Fruit fly (Drosophila melanogaster): ENCODE results near the gene Rnb.

Gene Rnb

DNA sequence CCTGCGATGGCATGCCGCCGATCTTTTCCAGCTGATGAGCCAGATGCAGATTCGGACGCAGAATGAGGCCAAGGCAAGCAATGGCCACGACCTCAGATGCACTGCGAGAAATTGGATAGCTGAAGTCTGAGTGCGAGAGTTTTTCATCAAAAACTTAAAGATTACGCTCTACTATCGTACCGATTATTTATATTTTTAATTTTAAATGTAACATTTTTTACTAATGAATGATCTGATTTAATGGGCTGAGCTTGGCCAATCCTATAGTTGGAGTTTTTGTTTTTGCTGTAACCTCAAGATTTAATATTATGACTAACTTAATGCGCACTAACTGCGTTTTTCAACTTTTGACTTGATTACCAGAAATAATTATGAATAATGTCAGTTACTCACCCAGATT, 36.9 kb downstream of the Rnb start:
- no peak for TF ChIP-seq Dll (optimal IDR thresholded peaks at IDR 0.05)

dm6 chr3R:29761569-29761968, 37.6 kb downstream of the Rnb start:
- TF ChIP-seq psq (optimal IDR thresholded peaks at IDR 0.05), result no peak
- no peak for TF ChIP-seq Dll (optimal IDR thresholded peaks at IDR 0.05)
- no peak for TF ChIP-seq pan (optimal IDR thresholded peaks at IDR 0.05)
- no peak for TF ChIP-seq CG8478 (optimal IDR thresholded peaks at IDR 0.05)
- no peak for TF ChIP-seq usp (GFP tag; optimal IDR thresholded peaks at IDR 0.05)

- TF ChIP-seq EcR (GFP tag; optimal IDR thresholded peaks at IDR 0.05) (no peak), usp (GFP tag; optimal IDR thresholded peaks at IDR 0.05) (no peak), Dll (optimal IDR thresholded peaks at IDR 0.05) (no peak), CG8478 (optimal IDR thresholded peaks at IDR 0.05) (no peak), psq (optimal IDR thresholded peaks at IDR 0.05) (no peak), pan (optimal IDR thresholded peaks at IDR 0.05) (no peak)
Measured at dm6 chr3R:29760042-29760441, 39.1 kb downstream of the Rnb start.

- TF ChIP-seq Dll (optimal IDR thresholded peaks at IDR 0.05) (no peak), pan (optimal IDR thresholded peaks at IDR 0.05) (no peak), usp (GFP tag; optimal IDR thresholded peaks at IDR 0.05) (no peak), psq (optimal IDR thresholded peaks at IDR 0.05) (no peak), EcR (GFP tag; optimal IDR thresholded peaks at IDR 0.05) (no peak), CG8478 (optimal IDR thresholded peaks at IDR 0.05) (no peak)
Measured at dm6 chr3R:29758734-29759131, 40.4 kb downstream of the Rnb start.

- TF ChIP-seq EcR (GFP tag; optimal IDR thresholded peaks at IDR 0.05), result no peak
- no peak for TF ChIP-seq Dll (optimal IDR thresholded peaks at IDR 0.05)
- no peak for TF ChIP-seq psq (optimal IDR thresholded peaks at IDR 0.05)
- TF ChIP-seq pan (optimal IDR thresholded peaks at IDR 0.05), result no peak
- no peak for TF ChIP-seq usp (GFP tag; optimal IDR thresholded peaks at IDR 0.05)
- no peak for TF ChIP-seq CG8478 (optimal IDR thresholded peaks at IDR 0.05)
Measured at dm6 chr3R:29758129-29758733, 40.9 kb downstream of the Rnb start.

- TF ChIP-seq psq (optimal IDR thresholded peaks at IDR 0.05) (no peak), usp (GFP tag; optimal IDR thresholded peaks at IDR 0.05) (no peak), pan (optimal IDR thresholded peaks at IDR 0.05) (no peak), EcR (GFP tag; optimal IDR thresholded peaks at IDR 0.05) (no peak), Dll (optimal IDR thresholded peaks at IDR 0.05) (no peak), CG8478 (optimal IDR thresholded peaks at IDR 0.05) (no peak)
Measured at dm6 chr3R:29757681-29758080, 41.5 kb downstream of the Rnb start.

dm6 chr3R:29757226-29757625, 41.9 kb downstream of the Rnb start:
- no peak for TF ChIP-seq pan (optimal IDR thresholded peaks at IDR 0.05)
- no peak for TF ChIP-seq psq (optimal IDR thresholded peaks at IDR 0.05)
- TF ChIP-seq usp (GFP tag; optimal IDR thresholded peaks at IDR 0.05), result no peak
- TF ChIP-seq EcR (GFP tag; optimal IDR thresholded peaks at IDR 0.05), result no peak
- TF ChIP-seq Dll (optimal IDR thresholded peaks at IDR 0.05), result no peak

DNA sequence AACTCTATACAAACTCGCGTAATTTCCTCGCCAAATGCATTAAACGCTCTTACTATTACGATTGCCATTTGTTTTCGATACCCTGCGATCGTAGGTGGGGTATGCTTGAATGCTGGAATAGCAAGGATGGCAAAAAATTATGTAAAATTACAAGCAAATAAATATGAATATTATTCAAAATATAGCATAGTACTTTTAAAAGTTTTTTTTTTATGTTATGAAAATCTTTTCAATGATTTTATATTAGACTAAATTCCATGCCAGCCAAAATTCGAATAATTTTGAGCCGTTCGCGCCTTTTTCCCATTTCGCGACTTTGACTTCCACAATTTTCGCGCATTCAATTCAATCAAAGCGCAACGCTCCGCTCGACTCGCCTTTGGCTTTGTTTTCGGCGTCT, 43.0 kb downstream of the Rnb start:
- TF ChIP-seq pan (optimal IDR thresholded peaks at IDR 0.05) (no peak), CG8478 (optimal IDR thresholded peaks at IDR 0.05) (no peak), usp (GFP tag; optimal IDR thresholded peaks at IDR 0.05) (no peak), Dll (optimal IDR thresholded peaks at IDR 0.05) (no peak), EcR (GFP tag; optimal IDR thresholded peaks at IDR 0.05) (no peak), psq (optimal IDR thresholded peaks at IDR 0.05) (no peak)

DNA sequence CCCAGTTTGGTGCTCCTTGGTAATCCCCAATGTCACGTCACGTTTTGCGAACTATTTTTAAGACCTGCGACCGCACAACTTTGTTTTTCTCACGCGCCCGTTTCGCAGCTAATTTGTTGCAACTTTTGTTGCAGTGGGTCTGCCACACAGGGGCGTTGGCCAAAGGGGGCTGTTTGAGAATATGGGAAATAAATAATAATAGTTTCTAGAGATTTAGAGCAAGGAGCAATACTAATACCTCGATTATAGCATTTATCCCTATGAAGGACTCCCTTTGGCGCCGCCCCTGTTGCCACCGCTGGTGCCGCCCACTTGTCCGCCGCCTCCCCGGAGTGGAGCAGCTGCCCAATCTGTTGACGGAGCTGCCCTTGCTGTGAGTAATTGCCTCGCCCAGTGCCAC, 43.9 kb downstream of the Rnb start:
- no peak for TF ChIP-seq EcR (GFP tag; optimal IDR thresholded peaks at IDR 0.05)
- TF ChIP-seq usp (GFP tag; optimal IDR thresholded peaks at IDR 0.05), result no peak
- TF ChIP-seq psq (optimal IDR thresholded peaks at IDR 0.05), result no peak
- TF ChIP-seq pan (optimal IDR thresholded peaks at IDR 0.05), result no peak
- TF ChIP-seq CG8478 (optimal IDR thresholded peaks at IDR 0.05), result no peak
- TF ChIP-seq Dll (optimal IDR thresholded peaks at IDR 0.05), result no peak

DNA sequence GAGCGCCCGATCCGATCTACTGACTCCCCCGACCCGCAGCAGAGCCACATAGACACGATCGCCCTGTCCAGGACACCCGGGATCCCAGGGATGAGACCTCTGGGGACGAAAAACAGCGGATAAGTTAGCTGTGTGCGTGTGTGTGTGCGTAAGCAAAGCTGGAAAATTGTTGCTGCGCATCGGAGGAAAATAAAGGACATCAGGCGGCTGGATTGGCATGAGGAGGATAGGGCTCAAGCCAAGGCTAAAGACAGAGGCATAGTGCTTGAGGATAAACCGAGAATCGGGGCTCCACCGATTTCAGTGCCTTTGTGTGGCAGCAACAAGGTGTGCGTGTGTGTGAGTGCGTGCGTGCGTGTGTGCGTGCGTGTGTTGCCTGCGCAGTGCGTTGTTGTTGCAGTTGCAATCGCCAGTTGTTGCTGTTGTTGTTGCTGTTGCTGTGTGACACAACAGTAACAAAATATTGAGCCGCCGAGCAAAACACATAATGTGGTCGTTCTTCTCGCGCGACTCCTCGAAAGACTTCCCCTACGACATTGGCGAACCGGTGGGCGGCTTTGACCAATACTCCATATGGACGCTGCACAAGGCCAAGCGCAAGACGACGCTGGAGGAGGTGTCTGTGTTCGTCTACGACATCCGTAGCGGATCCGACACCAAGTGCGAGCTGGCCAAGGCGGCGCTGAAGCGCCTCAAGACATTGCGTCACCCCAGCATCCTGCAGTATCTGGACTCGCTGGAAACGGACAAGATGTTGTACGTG, 49.7 kb downstream of the Rnb start:
- TF ChIP-seq EcR (GFP tag; optimal IDR thresholded peaks at IDR 0.05) (no peak), Dll (optimal IDR thresholded peaks at IDR 0.05) (no peak), usp (GFP tag; optimal IDR thresholded peaks at IDR 0.05) (no peak), CG8478 (optimal IDR thresholded peaks at IDR 0.05) (no peak), pan (optimal IDR thresholded peaks at IDR 0.05) (no peak), psq (optimal IDR thresholded peaks at IDR 0.05) (no peak)

DNA sequence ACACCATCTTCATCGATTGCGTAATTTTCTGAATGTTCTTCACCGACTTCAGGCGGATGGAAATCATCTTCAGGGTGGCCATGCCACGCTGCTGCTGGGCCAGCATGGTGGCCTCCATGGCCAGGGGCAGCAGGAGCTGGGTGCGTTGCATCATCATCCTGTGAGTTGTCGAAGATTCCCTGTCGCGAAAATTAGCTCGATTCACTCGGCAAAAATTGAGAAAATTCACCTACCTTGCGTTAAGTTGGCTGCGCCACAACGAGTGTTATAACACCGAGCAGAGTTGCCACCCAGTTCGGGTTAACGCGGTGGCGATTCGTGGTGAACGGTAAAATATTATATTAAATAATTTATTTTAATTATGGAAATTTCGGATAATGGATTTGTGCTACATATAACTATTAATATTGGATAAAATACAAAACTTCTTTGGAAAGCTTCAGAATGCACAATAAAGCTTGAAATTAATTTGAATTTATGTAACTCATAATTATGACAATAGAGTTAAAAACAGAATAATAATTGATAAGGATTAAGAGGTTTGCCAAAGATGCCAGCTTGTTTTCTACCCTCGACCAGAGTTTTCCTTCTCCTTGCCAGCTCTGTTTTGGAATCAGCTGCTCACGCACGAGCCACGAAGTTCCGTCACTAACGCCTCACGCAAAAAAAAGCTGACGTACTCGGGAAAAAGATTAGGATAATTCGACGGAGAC, 50.4 kb downstream of the Rnb start, which contains the start of the genes ATPsyngamma and yata:
ATPsyngamma (minus strand) TSS at position 573 of the 713 bp plus-strand sequence.
yata (plus strand) TSS at position 629 of the 713 bp plus-strand sequence.
- no peak for TF ChIP-seq usp (GFP tag; optimal IDR thresholded peaks at IDR 0.05)
- TF ChIP-seq EcR (GFP tag; optimal IDR thresholded peaks at IDR 0.05), result no peak
- no peak for TF ChIP-seq psq (optimal IDR thresholded peaks at IDR 0.05)
- TF ChIP-seq CG8478 (optimal IDR thresholded peaks at IDR 0.05), result no peak
- TF ChIP-seq Dll (optimal IDR thresholded peaks at IDR 0.05), result no peak
- no peak for TF ChIP-seq pan (optimal IDR thresholded peaks at IDR 0.05)

Data from whole organism.